Worm (Caenorhabditis elegans): Measurements from ENCODE around the gene cwf-19L1.

DNA sequence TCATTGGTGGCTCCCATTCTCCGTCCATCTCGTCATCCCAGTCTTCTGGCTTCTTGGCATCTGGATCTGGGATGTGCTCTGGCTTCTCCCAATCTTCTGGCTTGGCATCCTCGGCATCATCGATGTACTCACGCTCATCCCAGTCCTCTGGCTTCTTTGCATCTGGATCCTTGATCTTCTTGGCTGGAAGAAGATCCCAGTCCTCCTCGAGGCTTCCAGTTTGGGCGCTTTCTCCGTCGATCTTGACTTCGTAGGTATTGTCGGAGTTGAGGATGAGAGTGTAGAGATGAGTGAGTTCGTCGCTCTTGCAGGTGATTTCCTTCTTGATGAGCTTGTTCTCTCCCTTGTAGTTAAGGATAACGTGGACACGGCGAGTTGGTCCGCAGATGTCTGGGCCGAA lies 8.0 kb upstream of the cwf-19L1 start:
- TF ChIP-seq sptf-1 (tag; optimal IDR thresholded peaks at IDR 0.05) (no peak), M03D4.4 (tag; optimal IDR thresholded peaks at IDR 0.05) (no peak), nhr-76 (tag; optimal IDR thresholded peaks at IDR 0.05) (no peak), nhr-28 (tag; optimal IDR thresholded peaks at IDR 0.05) (no peak), hlh-1 (tag; optimal IDR thresholded peaks at IDR 0.05) (no peak), ceh-83 (GFP tag; optimal IDR thresholded peaks at IDR 0.05) (no peak), lin-13 (tag; optimal IDR thresholded peaks at IDR 0.05) (no peak), elt-1 (tag; optimal IDR thresholded peaks at IDR 0.05; ENCODE audit: borderline replicate concordance, insufficient read depth) (no peak), unc-39 (tag; optimal IDR thresholded peaks at IDR 0.05) (no peak), ceh-43 (GFP tag; optimal IDR thresholded peaks at IDR 0.05) (no peak), ceh-39 (tag; optimal IDR thresholded peaks at IDR 0.05) (no peak), nhr-2 (tag; optimal IDR thresholded peaks at IDR 0.05) (no peak), snpc-4 (tag; optimal IDR thresholded peaks at IDR 0.05) (no peak)

Measured in whole organism, mixed stage, embryonic.